Fruit fly (Drosophila melanogaster): ENCODE results near the gene CG10013.
A peak's percentile ranks its signal among the peaks of the same experiment; 100 is the strongest.

Gene CG10013

DNA sequence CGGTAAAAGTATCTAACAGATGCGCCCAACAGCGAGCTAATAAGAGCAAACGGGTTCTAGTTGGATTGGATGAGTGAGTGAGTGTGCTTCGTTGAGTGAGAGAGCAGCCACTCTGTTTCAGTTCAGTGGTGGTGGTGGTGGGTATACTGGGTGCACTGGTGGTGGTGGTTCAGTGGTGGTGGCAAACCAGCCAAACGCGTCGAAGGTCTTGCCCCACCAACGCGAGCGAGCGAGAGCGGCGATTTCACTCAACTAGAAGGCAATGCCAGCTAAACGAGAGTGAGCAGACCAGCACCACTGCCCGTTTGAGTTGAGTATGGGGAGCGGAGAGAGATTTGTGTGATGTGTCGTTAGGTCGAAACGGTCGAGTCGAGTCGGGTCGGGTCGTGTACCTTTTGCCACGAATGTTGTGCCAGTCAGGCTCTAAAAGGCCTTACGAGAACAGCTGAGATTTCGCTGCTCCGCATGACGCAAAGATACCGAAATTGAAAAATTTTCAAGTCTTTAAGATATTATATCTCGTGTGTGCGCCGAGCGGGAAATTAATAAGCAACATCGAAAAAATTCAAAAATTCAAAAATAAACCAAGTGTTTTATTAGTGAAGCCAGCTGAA, 42.5 kb upstream of the CG10013 start (continued):
- TF ChIP-seq knrl (GFP tag; IDR thresholded peaks at IDR 0.05; ENCODE audit: partially characterized antibody) (peak; percentile 44; the same call in 2 of the 3 replicates), ato (GFP tag; IDR thresholded peaks at IDR 0.05; ENCODE audit: partially characterized antibody) (peak; percentile 65), tx (GFP tag; optimal IDR thresholded peaks at IDR 0.05) (no peak), Jarid2 (GFP tag; optimal IDR thresholded peaks at IDR 0.05) (peak; percentile 88), inv (GFP tag; IDR thresholded peaks at IDR 0.05; ENCODE audit: partially characterized antibody) (peak; percentile 69; the same call in 1 of the 2 replicates), CG10543 (GFP tag; optimal IDR thresholded peaks at IDR 0.05) (peak; percentile 6), CG15479 (GFP tag; optimal IDR thresholded peaks at IDR 0.05) (peak; percentile 3), z (GFP tag; IDR thresholded peaks at IDR 0.05) (peak; percentile 100), Dbx (GFP tag; IDR thresholded peaks at IDR 0.05) (peak; percentile 34; the same call in 1 of the 3 replicates), CG17912 (GFP tag; optimal IDR thresholded peaks at IDR 0.05) (no peak), CG10274 (GFP tag; optimal IDR thresholded peaks at IDR 0.05) (no peak), Bgb (GFP tag; IDR thresholded peaks at IDR 0.05; ENCODE audit: partially characterized antibody) (peak; percentile 94), mirr (GFP tag; optimal IDR thresholded peaks at IDR 0.05) (peak; percentile 12), seq (GFP tag; IDR thresholded peaks at IDR 0.05) (peak; percentile 94), Doc2 (GFP tag; IDR thresholded peaks at IDR 0.05) (no peak), sens (GFP tag) (peak; percentile 59), Adf1 (GFP tag; IDR thresholded peaks at IDR 0.05) (peak; percentile 48; the same call in 1 of the 2 replicates), amos (GFP tag; IDR thresholded peaks at IDR 0.05; ENCODE audit: partially characterized antibody) (peak; percentile 71; the same call in 1 of the 2 replicates), E2f2 (GFP tag; IDR thresholded peaks at IDR 0.05) (no peak), CG13287 (GFP tag; IDR thresholded peaks at IDR 0.05; ENCODE audit: partially characterized antibody) (peak; percentile 68; the same call in 1 of the 2 replicates), CG9817 (tag; optimal IDR thresholded peaks at IDR 0.05) (no peak), Med (GFP tag) (peak; percentile 77), Aef1 (GFP tag; IDR thresholded peaks at IDR 0.05) (no peak), CG12155 (GFP tag; optimal IDR thresholded peaks at IDR 0.05) (no peak), insv (GFP tag; optimal IDR thresholded peaks at IDR 0.05) (peak; percentile 80 to 96), hbn (GFP tag; IDR thresholded peaks at IDR 0.05; ENCODE audit: partially characterized antibody) (peak; percentile 44; the same call in 1 of the 2 replicates), en (GFP tag; optimal IDR thresholded peaks at IDR 0.05) (no peak), Xbp1 (GFP tag; optimal IDR thresholded peaks at IDR 0.05) (no peak), nom (GFP tag; optimal IDR thresholded peaks at IDR 0.05) (peak; percentile 6), CG6791 (GFP tag; IDR thresholded peaks at IDR 0.05; ENCODE audit: partially characterized antibody) (peak; percentile 70; the same call in 2 of the 3 replicates), CG14860 (GFP tag; IDR thresholded peaks at IDR 0.05; ENCODE audit: partially characterized antibody) (0 out of 3 replicates have a peak, but pooled peaks have one; percentile 50), zen2 (GFP tag; IDR thresholded peaks at IDR 0.05; ENCODE audit: partially characterized antibody) (peak; percentile 46; the same call in 1 of the 3 replicates), dmrt99B (tag; optimal IDR thresholded peaks at IDR 0.05) (no peak), Deaf1 (tag; optimal IDR thresholded peaks at IDR 0.05) (peak; percentile 96), da (GFP tag; optimal IDR thresholded peaks at IDR 0.05) (no peak), CG1529 (GFP tag; optimal IDR thresholded peaks at IDR 0.05) (no peak), bbx (GFP tag; IDR thresholded peaks at IDR 0.05; ENCODE audit: partially characterized antibody) (peak; percentile 89), sna (GFP tag; IDR thresholded peaks at IDR 0.05; ENCODE audit: partially characterized antibody) (peak; percentile 53), ERR (GFP tag; optimal IDR thresholded peaks at IDR 0.05) (peak; percentile 53), ci (GFP tag; IDR thresholded peaks at IDR 0.05) (peak; percentile 22; the same call in 1 of the 3 replicates), ash1 (GFP tag; optimal IDR thresholded peaks at IDR 0.05) (no peak), hb (GFP tag; IDR thresholded peaks at IDR 0.05; ENCODE audit: partially characterized antibody) (no peak), CoRest (tag; optimal IDR thresholded peaks at IDR 0.05) (peak; percentile 12), HmgZ (tag; optimal IDR thresholded peaks at IDR 0.05) (peak; percentile 14), CG12391 (tag; optimal IDR thresholded peaks at IDR 0.05) (no peak), Atf-2 (GFP tag; optimal IDR thresholded peaks at IDR 0.05) (no peak), CG6175 (GFP tag; IDR thresholded peaks at IDR 0.05) (peak; percentile 89)
